Fruit fly (Drosophila melanogaster) whole organism, pupa: ENCODE data around the gene CG5608.
A peak's percentile ranks its signal among the peaks of the same experiment; 100 is the strongest.

Experiments used
- CG10348 ChIP-seq: fragments of 200-800 bp; sonication (Bioruptor generic); IDR thresholded peaks from 2 replicates; pipeline ENCODE4 v1.3.6; 2022; ENCODE audit warnings: missing biosample characterization, missing genetic modification characterization
- CG12605 ChIP-seq: fragments of 200-800 bp; sonication (Bioruptor generic); IDR thresholded peaks from 2 replicates; pipeline ENCODE4 v1.3.6; 2022; ENCODE audit warnings: missing biosample characterization, missing genetic modification characterization
- CG13204 ChIP-seq: fragments of 200-800 bp; sonication (Bioruptor generic); optimal IDR thresholded peaks from 2 replicates; lab custom pipeline; 2018; ENCODE audit warnings: missing biosample characterization, mild to moderate bottlenecking, missing genetic modification characterization, moderate library complexity
- CG14655 ChIP-seq: fragments of 200-800 bp; sonication (Bioruptor generic); optimal IDR thresholded peaks from 3 replicates; lab custom pipeline; 2017; ENCODE audit warnings: mild to moderate bottlenecking, missing biosample characterization, missing genetic modification reagents, missing genetic modification characterization
- CG15710 ChIP-seq: fragments of 200-800 bp; sonication (Bioruptor generic); optimal IDR thresholded peaks from 2 replicates; lab custom pipeline; 2018; ENCODE audit warnings: missing biosample characterization, mild to moderate bottlenecking, missing genetic modification characterization, moderate library complexity
- CG17806 ChIP-seq: fragments of 200-800 bp; sonication (Bioruptor generic); optimal IDR thresholded peaks from 2 replicates; lab custom pipeline; 2018; ENCODE audit warnings: missing biosample characterization, mild to moderate bottlenecking, missing genetic modification characterization, moderate library complexity
- CG32121 ChIP-seq: fragments of 200-800 bp; sonication (Bioruptor generic); IDR thresholded peaks from 2 replicates; pipeline ENCODE4 v1.3.6; 2022; ENCODE audit warnings: missing biosample characterization, missing genetic modification characterization
- CG34367 ChIP-seq: fragments of 200-800 bp; sonication (Bioruptor generic); optimal IDR thresholded peaks from 2 replicates; lab custom pipeline; 2018; ENCODE audit warnings: missing biosample characterization, mild to moderate bottlenecking, missing genetic modification characterization
- CG4496 ChIP-seq: fragments of 200-800 bp; sonication (Bioruptor generic); IDR thresholded peaks from 3 replicates; pipeline ENCODE4 v1.3.6; 2022; ENCODE audit warnings: missing biosample characterization, missing genetic modification characterization
- CG8159 ChIP-seq: fragments of 200-800 bp; sonication (Bioruptor generic); optimal IDR thresholded peaks from 3 replicates; lab custom pipeline; 2018; ENCODE audit warnings: missing biosample characterization, mild to moderate bottlenecking, missing genetic modification characterization, moderate library complexity
- CG8301 ChIP-seq: fragments of 200-800 bp; sonication (Bioruptor generic); optimal IDR thresholded peaks from 2 replicates; lab custom pipeline; 2018; ENCODE audit warnings: missing biosample characterization, mild to moderate bottlenecking, missing genetic modification characterization
- CG9948 ChIP-seq: fragments of 200-800 bp; sonication (Bioruptor generic); optimal IDR thresholded peaks from 2 replicates; lab custom pipeline; 2018; ENCODE audit warnings: missing biosample characterization, mild to moderate bottlenecking, missing genetic modification characterization, moderate library complexity
- D1 ChIP-seq: fragments of 200-800 bp; sonication (Bioruptor generic); optimal IDR thresholded peaks from 2 replicates; lab custom pipeline; 2018; ENCODE audit warnings: missing biosample characterization, mild to moderate bottlenecking, missing genetic modification characterization, moderate library complexity
- EcR ChIP-seq: fragments of 200-800 bp; sonication (Bioruptor generic); optimal IDR thresholded peaks from 3 replicates; lab custom pipeline; 2019; ENCODE audit warnings: missing biosample characterization, missing genetic modification characterization, mild to moderate bottlenecking, moderate library complexity, missing genetic modification reagents
- Ets98B ChIP-seq: fragments of 200-800 bp; sonication (Bioruptor generic); IDR thresholded peaks from 2 replicates; pipeline ENCODE4 v1.3.6; 2022; ENCODE audit warnings: missing biosample characterization, missing genetic modification characterization
- Pif1A ChIP-seq: fragments of 200-800 bp; sonication (Bioruptor generic); optimal IDR thresholded peaks from 3 replicates; lab custom pipeline; 2016; ENCODE audit warnings: missing biosample characterization, missing genetic modification characterization
- Pif1B ChIP-seq: fragments of 200-800 bp; sonication (Bioruptor generic); optimal IDR thresholded peaks from 3 replicates; lab custom pipeline; 2016; ENCODE audit warnings: missing biosample characterization, missing genetic modification characterization
- Snoo ChIP-seq: fragments of 200-800 bp; sonication (Bioruptor generic); optimal IDR thresholded peaks from 3 replicates; lab custom pipeline; 2017; ENCODE audit warnings: missing biosample characterization, mild to moderate bottlenecking, missing genetic modification characterization, inconsistent platforms
- fd96Ca ChIP-seq: fragments of 200-800 bp; sonication (Bioruptor generic); IDR thresholded peaks from 3 replicates; pipeline ENCODE4 v1.3.6; 2022; ENCODE audit warnings: missing biosample characterization, missing genetic modification characterization
- gl ChIP-seq: fragments of 200-800 bp; sonication (Bioruptor generic); optimal IDR thresholded peaks from 2 replicates; lab custom pipeline; 2018; ENCODE audit warnings: missing biosample characterization, mild to moderate bottlenecking, missing genetic modification characterization
- rn ChIP-seq: fragments of 200-800 bp; sonication (Bioruptor generic); IDR thresholded peaks from 2 replicates; pipeline ENCODE4 v1.3.6; 2022; ENCODE audit warnings: missing biosample characterization, missing genetic modification characterization

The CG5608 gene

dm6 chr3R:12448889-12449314, 16.2 kb downstream of the CG5608 start, which contains the start of gene CG18549:
Gene CG18549 (plus strand): TSS chr3R:12449296.
- TF ChIP-seq D1 (tag; lab: Kevin White, UChicago) = peak; percentile 100
- TF ChIP-seq CG4496 (GFP tag; lab: Robert Waterston, UW) = peak; percentile 100
- TF ChIP-seq Pif1B = peak; percentile 100
- peak; percentile 100 for TF ChIP-seq CG15710 (tag; lab: Kevin White, UChicago)
- peak; percentile 100 for TF ChIP-seq CG12605
- peak; percentile 100 for TF ChIP-seq CG8301 (tag; lab: Kevin White, UChicago)
- TF ChIP-seq CG14655 (GFP tag; lab: Kevin White, UChicago) = peak; percentile 100
- peak; percentile 100 for TF ChIP-seq CG17806 (tag; lab: Kevin White, UChicago)
- TF ChIP-seq EcR (GFP tag; lab: Kevin White, UChicago) = peak; percentile 91
- peak; percentile 99 for TF ChIP-seq CG10348 (GFP tag; lab: Robert Waterston, UW)
- peak; percentile 100 for TF ChIP-seq fd96Ca
- TF ChIP-seq Pif1A (GFP tag; lab: Kevin White, UChicago) = peak; percentile 100
- TF ChIP-seq CG9948 (tag; lab: Kevin White, UChicago) = peak; percentile 100
- peak; percentile 100 for TF ChIP-seq CG32121
- peak; percentile 100 for TF ChIP-seq rn (GFP tag; lab: Robert Waterston, UW)
- TF ChIP-seq gl (tag; lab: Kevin White, UChicago) = peak; percentile 99
- TF ChIP-seq CG13204 (GFP tag; lab: Kevin White, UChicago) = peak; percentile 99
- TF ChIP-seq Ets98B (GFP tag; lab: Robert Waterston, UW) = peak; percentile 100
- peak; percentile 100 for TF ChIP-seq CG8159 (tag; lab: Kevin White, UChicago)
- peak; percentile 100 for TF ChIP-seq CG34367 (tag; lab: Kevin White, UChicago)
- TF ChIP-seq Snoo (tag; lab: Kevin White, UChicago) = peak; percentile 100

- TF ChIP-seq EcR (GFP tag; lab: Kevin White, UChicago) (no peak), CG32121 (no peak), CG12605 (no peak), CG14655 (GFP tag; lab: Kevin White, UChicago) (no peak), rn (GFP tag; lab: Robert Waterston, UW) (no peak)
- TF ChIP-seq, all 21 proteins: peak for 0
Observed at dm6 chr3R:12448344-12448743, 16.8 kb downstream of the CG5608 start.

- TF ChIP-seq gl (tag; lab: Kevin White, UChicago) = no peak
- TF ChIP-seq CG13204 (GFP tag; lab: Kevin White, UChicago) = no peak
- no peak for TF ChIP-seq CG14655 (GFP tag; lab: Kevin White, UChicago)
- TF ChIP-seq CG12605 = no peak
- no peak for TF ChIP-seq CG9948 (tag; lab: Kevin White, UChicago)
- TF ChIP-seq CG10348 (GFP tag; lab: Robert Waterston, UW) = no peak
- no peak for TF ChIP-seq CG32121
- TF ChIP-seq Pif1B = no peak
- no peak for TF ChIP-seq CG8301 (tag; lab: Kevin White, UChicago)
- no peak for TF ChIP-seq CG34367 (tag; lab: Kevin White, UChicago)
- TF ChIP-seq Ets98B (GFP tag; lab: Robert Waterston, UW) = no peak
- no peak for TF ChIP-seq CG15710 (tag; lab: Kevin White, UChicago)
- no peak for TF ChIP-seq CG17806 (tag; lab: Kevin White, UChicago)
- TF ChIP-seq Snoo (tag; lab: Kevin White, UChicago) = no peak
- TF ChIP-seq CG8159 (tag; lab: Kevin White, UChicago) = no peak
- no peak for TF ChIP-seq D1 (tag; lab: Kevin White, UChicago)
- TF ChIP-seq CG4496 (GFP tag; lab: Robert Waterston, UW) = no peak
Observed at dm6 chr3R:12447353-12447752, 17.7 kb downstream of the CG5608 start, which contains the start of gene vrs. Gene vrs (plus strand): TSS chr3R:12447653.

dm6 chr3R:12445468-12445867, 19.6 kb downstream of the CG5608 start:
- TF ChIP-seq CG10348 (GFP tag; lab: Robert Waterston, UW) = no peak
- TF ChIP-seq CG32121 = no peak
- no peak for TF ChIP-seq fd96Ca
- TF ChIP-seq CG34367 (tag; lab: Kevin White, UChicago) = no peak
- no peak for TF ChIP-seq Ets98B (GFP tag; lab: Robert Waterston, UW)
- no peak for TF ChIP-seq CG9948 (tag; lab: Kevin White, UChicago)
- TF ChIP-seq CG13204 (GFP tag; lab: Kevin White, UChicago) = no peak
- TF ChIP-seq Pif1A (GFP tag; lab: Kevin White, UChicago) = no peak
- TF ChIP-seq Snoo (tag; lab: Kevin White, UChicago) = no peak
- no peak for TF ChIP-seq gl (tag; lab: Kevin White, UChicago)
- no peak for TF ChIP-seq CG14655 (GFP tag; lab: Kevin White, UChicago)
- TF ChIP-seq CG15710 (tag; lab: Kevin White, UChicago) = no peak
- TF ChIP-seq D1 (tag; lab: Kevin White, UChicago) = no peak
- TF ChIP-seq EcR (GFP tag; lab: Kevin White, UChicago) = no peak
- TF ChIP-seq, all 21 proteins: peak for 0

- TF ChIP-seq CG32121 (no peak), CG8159 (tag; lab: Kevin White, UChicago) (no peak), EcR (GFP tag; lab: Kevin White, UChicago) (no peak), CG4496 (GFP tag; lab: Robert Waterston, UW) (no peak), CG15710 (tag; lab: Kevin White, UChicago) (no peak), CG9948 (tag; lab: Kevin White, UChicago) (no peak), CG17806 (tag; lab: Kevin White, UChicago) (no peak), Pif1B (no peak), fd96Ca (no peak), D1 (tag; lab: Kevin White, UChicago) (no peak), gl (tag; lab: Kevin White, UChicago) (no peak), CG34367 (tag; lab: Kevin White, UChicago) (no peak), Ets98B (GFP tag; lab: Robert Waterston, UW) (no peak), CG13204 (GFP tag; lab: Kevin White, UChicago) (no peak), Pif1A (GFP tag; lab: Kevin White, UChicago) (no peak), Snoo (tag; lab: Kevin White, UChicago) (no peak)
Observed at dm6 chr3R:12443769-12444168, 21.3 kb downstream of the CG5608 start.
